Fruit fly (Drosophila melanogaster) whole organism, prepupa: ENCODE results near the gene LSm-4.

Source experiments
- Blimp-1 ChIP-seq: fragments of 200-800 bp; sonication (Bioruptor generic); optimal IDR thresholded peaks from 3 replicates; lab custom pipeline; 2017; ENCODE audit warnings: missing biosample characterization, missing genetic modification characterization, mild to moderate bottlenecking, moderate library complexity, missing genetic modification reagents
- CG10631 ChIP-seq: fragments of 200-800 bp; sonication (Bioruptor generic); optimal IDR thresholded peaks from 2 replicates; lab custom pipeline; 2016; ENCODE audit warnings: missing biosample characterization, missing genetic modification characterization
- CG10669 ChIP-seq: fragments of 200-800 bp; sonication (Bioruptor generic); optimal IDR thresholded peaks from 3 replicates; lab custom pipeline; 2018; ENCODE audit warnings: missing biosample characterization, mild to moderate bottlenecking, missing genetic modification characterization, moderate library complexity
- CG11294 ChIP-seq: fragments of 200-800 bp; sonication (Bioruptor generic); IDR thresholded peaks from 2 replicates; pipeline ENCODE4 v1.3.6; 2022; ENCODE audit warnings: missing biosample characterization, missing genetic modification characterization
- CG11762 ChIP-seq: fragments of 200-800 bp; sonication (Bioruptor generic); optimal IDR thresholded peaks from 3 replicates; lab custom pipeline; 2016; ENCODE audit warnings: missing biosample characterization, missing genetic modification characterization; ENCODE audit not compliant: insufficient read depth
- CG11902 ChIP-seq: fragments of 200-800 bp; sonication (Bioruptor generic); optimal IDR thresholded peaks from 3 replicates; lab custom pipeline; 2016; ENCODE audit warnings: missing biosample characterization, missing genetic modification characterization
- CG15336 ChIP-seq: fragments of 200-800 bp; sonication (Bioruptor generic); IDR thresholded peaks from 2 replicates; pipeline ENCODE4 v1.3.6; 2022; ENCODE audit warnings: missing biosample characterization, missing genetic modification characterization
- CG1621 ChIP-seq: fragments of 200-800 bp; sonication (Bioruptor generic); optimal IDR thresholded peaks from 3 replicates; lab custom pipeline; 2018; ENCODE audit warnings: missing biosample characterization, mild to moderate bottlenecking, missing genetic modification characterization
- CG16779 ChIP-seq: fragments of 200-800 bp; sonication (Bioruptor generic); optimal IDR thresholded peaks from 3 replicates; lab custom pipeline; 2017; ENCODE audit warnings: missing biosample characterization, mild to moderate bottlenecking, missing genetic modification characterization
- CG3032 ChIP-seq: fragments of 200-800 bp; optimal IDR thresholded peaks from 2 replicates; lab custom pipeline; 2019; ENCODE audit warnings: missing biosample characterization, mild to moderate bottlenecking, missing genetic modification characterization, moderate library complexity
- CG31627 ChIP-seq: fragments of 200-800 bp; sonication (Bioruptor generic); optimal IDR thresholded peaks from 3 replicates; lab custom pipeline; 2016; ENCODE audit warnings: missing biosample characterization, missing genetic modification characterization
- CG32006 ChIP-seq: fragments of 200-800 bp; sonication (Bioruptor generic); optimal IDR thresholded peaks from 3 replicates; lab custom pipeline; 2017; ENCODE audit warnings: missing biosample characterization, mild to moderate bottlenecking, missing genetic modification characterization
- CG34406 ChIP-seq: fragments of 200-800 bp; sonication (Bioruptor generic); optimal IDR thresholded peaks from 3 replicates; lab custom pipeline; 2016; ENCODE audit warnings: missing biosample characterization, missing genetic modification characterization
- CG6163 ChIP-seq: fragments of 200-800 bp; sonication (Bioruptor generic); IDR thresholded peaks from 3 replicates; pipeline ENCODE4 v1.3.6; 2022; ENCODE audit warnings: missing biosample characterization, missing genetic modification characterization
- CG6276 ChIP-seq: fragments of 200-800 bp; sonication (Bioruptor generic); optimal IDR thresholded peaks from 2 replicates; lab custom pipeline; 2017; ENCODE audit warnings: missing biosample characterization, mild to moderate bottlenecking, missing genetic modification characterization
- CG6792 ChIP-seq: fragments of 200-800 bp; sonication (Bioruptor generic); optimal IDR thresholded peaks from 3 replicates; lab custom pipeline; 2016; ENCODE audit warnings: missing biosample characterization, missing genetic modification characterization
- CG6808 ChIP-seq: fragments of 200-800 bp; sonication (Bioruptor generic); optimal IDR thresholded peaks from 3 replicates; lab custom pipeline; 2017; ENCODE audit warnings: missing biosample characterization, missing genetic modification characterization, mild to moderate bottlenecking, moderate library complexity, missing genetic modification reagents
- CG6854 ChIP-seq: fragments of 200-800 bp; sonication (Bioruptor generic); optimal IDR thresholded peaks from 2 replicates; lab custom pipeline; 2017; ENCODE audit warnings: missing biosample characterization, mild to moderate bottlenecking, missing genetic modification characterization
- CG7368 ChIP-seq: fragments of 200-800 bp; sonication (Bioruptor generic); optimal IDR thresholded peaks from 3 replicates; lab custom pipeline; 2016; ENCODE audit warnings: missing biosample characterization, missing genetic modification characterization
- CG8119 ChIP-seq: fragments of 200-800 bp; sonication (Bioruptor generic); IDR thresholded peaks from 3 replicates; pipeline ENCODE4 v1.3.6; 2022; ENCODE audit warnings: missing biosample characterization, missing genetic modification characterization
- CG8319 ChIP-seq: fragments of 200-800 bp; sonication (Bioruptor generic); optimal IDR thresholded peaks from 3 replicates; lab custom pipeline; 2016; ENCODE audit warnings: missing biosample characterization, missing genetic modification characterization
- CG8632 ChIP-seq: fragments of 200-800 bp; sonication (Bioruptor generic); optimal IDR thresholded peaks from 3 replicates; lab custom pipeline; 2016; ENCODE audit warnings: missing biosample characterization, missing genetic modification characterization
- CG9139 ChIP-seq: fragments of 200-800 bp; sonication (Bioruptor generic); optimal IDR thresholded peaks from 3 replicates; lab custom pipeline; 2017; ENCODE audit warnings: missing biosample characterization, mild to moderate bottlenecking, missing genetic modification characterization
- Eip75B ChIP-seq: fragments of 200-800 bp; sonication (Bioruptor generic); optimal IDR thresholded peaks from 3 replicates; lab custom pipeline; 2016; ENCODE audit warnings: missing biosample characterization, missing genetic modification characterization
- Eip78C ChIP-seq: fragments of 200-800 bp; sonication (Bioruptor generic); peaks from one replicate; lab custom pipeline; 2016; ENCODE audit warnings: missing biosample characterization, missing genetic modification characterization
- Eip93F ChIP-seq: fragments of 200-800 bp; sonication (Bioruptor generic); optimal IDR thresholded peaks from 2 replicates; lab custom pipeline; 2016; ENCODE audit warnings: missing biosample characterization, mild to moderate bottlenecking, missing genetic modification characterization
- Ets21C ChIP-seq: fragments of 200-800 bp; sonication (Bioruptor generic); optimal IDR thresholded peaks from 3 replicates; lab custom pipeline; 2016; ENCODE audit warnings: missing biosample characterization, missing genetic modification characterization
- Ets96B ChIP-seq: fragments of 200-800 bp; optimal IDR thresholded peaks from 2 replicates; lab custom pipeline; 2019; ENCODE audit warnings: missing biosample characterization, mild to moderate bottlenecking, missing genetic modification characterization, moderate library complexity
- Gug ChIP-seq: fragments of 200-800 bp; sonication (Bioruptor generic); IDR thresholded peaks from 2 replicates; pipeline ENCODE4 v1.3.6; 2022; ENCODE audit warnings: missing biosample characterization, missing genetic modification characterization
- Hr38 ChIP-seq: sonication (Bioruptor generic); optimal IDR thresholded peaks from 2 replicates; lab custom pipeline; 2016; ENCODE audit warnings: missing biosample characterization, missing genetic modification characterization
- Hr39 ChIP-seq: fragments of 200-800 bp; sonication (Bioruptor generic); optimal IDR thresholded peaks from 2 replicates; lab custom pipeline; 2016; ENCODE audit warnings: missing biosample characterization, missing genetic modification characterization
- Hr4 ChIP-seq: fragments of 200-800 bp; sonication (Bioruptor generic); optimal IDR thresholded peaks from 3 replicates; lab custom pipeline; 2016; ENCODE audit warnings: missing biosample characterization, missing genetic modification characterization
- Met ChIP-seq: fragments of 200-800 bp; sonication (Bioruptor generic); optimal IDR thresholded peaks from 3 replicates; lab custom pipeline; 2016; ENCODE audit warnings: missing biosample characterization, missing genetic modification characterization
- Smox ChIP-seq: fragments of 200-800 bp; sonication (Bioruptor generic); optimal IDR thresholded peaks from 3 replicates; lab custom pipeline; 2016; ENCODE audit warnings: missing biosample characterization, missing genetic modification characterization
- Sox14 ChIP-seq: fragments of 200-800 bp; sonication (Bioruptor generic); optimal IDR thresholded peaks from 3 replicates; lab custom pipeline; 2016; ENCODE audit warnings: missing biosample characterization, missing genetic modification characterization
- Sox15 ChIP-seq: fragments of 200-800 bp; sonication (Bioruptor generic); optimal IDR thresholded peaks from 3 replicates; lab custom pipeline; 2016; ENCODE audit warnings: missing biosample characterization, missing genetic modification characterization
- achi ChIP-seq: fragments of 200-800 bp; sonication (Bioruptor generic); optimal IDR thresholded peaks from 3 replicates; lab custom pipeline; 2016; ENCODE audit warnings: missing biosample characterization, missing genetic modification characterization
- acj6 ChIP-seq: fragments of 200-800 bp; sonication (Bioruptor generic); optimal IDR thresholded peaks from 3 replicates; lab custom pipeline; 2016; ENCODE audit warnings: missing biosample characterization, missing genetic modification characterization
- dsx ChIP-seq: fragments of 200-800 bp; optimal IDR thresholded peaks from 3 replicates; lab custom pipeline; 2019; ENCODE audit warnings: missing biosample characterization, mild to moderate bottlenecking, missing genetic modification characterization, moderate library complexity; ENCODE audit not compliant: poor library complexity, severe bottlenecking
- eg ChIP-seq: fragments of 200-800 bp; sonication (Bioruptor generic); IDR thresholded peaks from 3 replicates; pipeline ENCODE4 v1.3.6; 2022; ENCODE audit warnings: missing biosample characterization, missing genetic modification characterization
- esn ChIP-seq: fragments of 200-800 bp; sonication (Bioruptor generic); optimal IDR thresholded peaks from 2 replicates; lab custom pipeline; 2016; ENCODE audit warnings: missing biosample characterization, mild to moderate bottlenecking, missing genetic modification characterization, moderate library complexity
- fd59A ChIP-seq: fragments of 200-800 bp; sonication (Bioruptor generic); optimal IDR thresholded peaks from 2 replicates; lab custom pipeline; 2017; ENCODE audit warnings: missing biosample characterization, mild to moderate bottlenecking, missing genetic modification characterization, missing genetic modification reagents
- fd85E ChIP-seq: fragments of 200-800 bp; sonication (Bioruptor generic); optimal IDR thresholded peaks from 3 replicates; lab custom pipeline; 2016; ENCODE audit warnings: missing biosample characterization, missing genetic modification characterization
- fkh ChIP-seq: fragments of 200-800 bp; sonication (Bioruptor generic); optimal IDR thresholded peaks from 3 replicates; lab custom pipeline; 2017; ENCODE audit warnings: missing biosample characterization, mild to moderate bottlenecking, missing genetic modification characterization, moderate library complexity
- lz ChIP-seq: fragments of 200-800 bp; sonication (Bioruptor generic); optimal IDR thresholded peaks from 3 replicates; lab custom pipeline; 2016; ENCODE audit warnings: missing biosample characterization, missing genetic modification characterization
- net ChIP-seq: fragments of 200-800 bp; sonication (Bioruptor generic); optimal IDR thresholded peaks from 3 replicates; lab custom pipeline; 2016; ENCODE audit warnings: missing biosample characterization, missing genetic modification characterization
- pdm3 ChIP-seq: fragments of 200-800 bp; sonication (Bioruptor generic); optimal IDR thresholded peaks from 3 replicates; lab custom pipeline; 2016; ENCODE audit warnings: missing biosample characterization, missing genetic modification characterization
- salr ChIP-seq, 2 experiments: fragments of 200-800 bp; sonication (Bioruptor generic); optimal IDR thresholded peaks; 3 replicates each; lab custom pipeline; 2016 to 2018; ENCODE audit warnings: missing biosample characterization in 2 of 2, missing genetic modification characterization in 2 of 2, mild to moderate bottlenecking in 1 of 2
- spab ChIP-seq: fragments of 200-800 bp; sonication (Bioruptor generic); optimal IDR thresholded peaks from 2 replicates; lab custom pipeline; 2017; ENCODE audit warnings: missing biosample characterization, mild to moderate bottlenecking, missing genetic modification characterization, missing genetic modification reagents
- svp ChIP-seq: fragments of 200-800 bp; sonication (Bioruptor generic); peaks from one replicate; lab custom pipeline; 2016; ENCODE audit warnings: missing biosample characterization, missing genetic modification characterization
- topi ChIP-seq: fragments of 200-800 bp; sonication (Bioruptor generic); optimal IDR thresholded peaks from 3 replicates; lab custom pipeline; 2016; ENCODE audit warnings: missing biosample characterization, missing genetic modification characterization
- vri ChIP-seq: fragments of 200-800 bp; sonication (Bioruptor generic); optimal IDR thresholded peaks from 3 replicates; lab custom pipeline; 2016; ENCODE audit warnings: missing biosample characterization, mild to moderate bottlenecking, missing genetic modification characterization

LSm-4 gene

DNA sequence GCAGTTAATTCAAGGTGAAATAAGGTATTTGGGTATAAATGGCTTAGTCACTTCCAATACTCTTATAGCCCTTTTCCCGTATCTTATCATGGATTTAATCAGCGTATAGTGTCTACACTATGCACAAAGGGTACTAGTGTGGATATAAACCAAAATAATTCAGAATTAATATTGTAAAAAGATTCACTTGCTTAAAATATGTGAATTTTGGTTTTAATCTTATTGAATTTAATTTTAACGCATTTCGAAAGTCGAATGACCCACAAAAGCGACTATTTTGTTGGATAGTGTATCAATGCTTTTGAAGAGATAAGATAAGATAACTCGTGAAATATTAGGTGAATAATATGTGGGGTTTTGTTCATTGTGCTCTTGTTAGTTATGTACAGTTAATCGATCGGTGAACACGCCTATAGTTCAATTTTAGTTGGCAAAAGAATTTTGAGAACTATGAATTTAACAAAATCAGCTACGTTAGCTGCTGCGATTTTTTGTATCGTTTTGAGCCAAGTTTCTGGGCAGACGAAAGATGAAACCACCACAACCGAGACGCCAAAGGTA is 23.0 kb downstream of the LSm-4 start, which contains the start of gene CG5096:
Gene CG5096, plus strand, starts transcription at position 374 of the 561 bp plus-strand sequence.
- TF ChIP-seq CG16779 (tag; lab: Kevin White, UChicago) (no peak), salr (GFP tag; optimal IDR thresholded peaks at IDR 0.05; lab: Kevin White, UChicago) (no peak), CG6163 (no peak), fkh (GFP tag; lab: Kevin White, UChicago) (peak; percentile 33), net (GFP tag; lab: Kevin White, UChicago) (no peak), Eip93F (GFP tag; lab: Kevin White, UChicago) (peak; percentile 81), fd85E (GFP tag; lab: Kevin White, UChicago) (no peak), CG11902 (GFP tag; lab: Kevin White, UChicago) (peak; percentile 14), svp (GFP tag; lab: Kevin White, UChicago) (no peak), CG8632 (GFP tag; lab: Kevin White, UChicago) (peak; percentile 69), CG1621 (tag; lab: Kevin White, UChicago) (no peak), CG8119 (no peak; the same call in 1 of the 3 replicates), fd59A (GFP tag; lab: Kevin White, UChicago) (no peak), CG31627 (GFP tag; lab: Kevin White, UChicago) (peak; percentile 59), CG6808 (GFP tag; lab: Kevin White, UChicago) (no peak), Hr39 (no peak), achi (GFP tag; lab: Kevin White, UChicago) (no peak), dsx (GFP tag; lab: Kevin White, UChicago) (peak; percentile 29), Met (GFP tag; lab: Kevin White, UChicago) (peak; percentile 80), Eip75B (GFP tag; lab: Kevin White, UChicago) (peak; percentile 72), vri (GFP tag; lab: Kevin White, UChicago) (no peak), Ets21C (peak; percentile 37), CG32006 (GFP tag; lab: Kevin White, UChicago) (no peak), CG6854 (GFP tag; lab: Kevin White, UChicago) (no peak), Hr4 (peak; percentile 54), CG8319 (GFP tag; lab: Kevin White, UChicago) (peak; percentile 36), Sox15 (GFP tag; lab: Kevin White, UChicago) (no peak), CG11762 (GFP tag; lab: Kevin White, UChicago) (peak; percentile 34), CG10669 (GFP tag; lab: Kevin White, UChicago) (peak; percentile 51), Hr38 (no peak), CG34406 (peak; percentile 73), Blimp-1 (GFP tag; lab: Kevin White, UChicago) (no peak), Sox14 (GFP tag; lab: Kevin White, UChicago) (peak; percentile 63), CG6792 (GFP tag; lab: Kevin White, UChicago) (peak; percentile 69), eg (GFP tag; lab: Robert Waterston, UW) (no peak), Eip78C (peak; percentile 92), spab (GFP tag; lab: Kevin White, UChicago) (no peak), CG11294 (no peak), CG6276 (GFP tag; lab: Kevin White, UChicago) (no peak), CG15336 (peak; percentile 67), CG10631 (GFP tag; lab: Kevin White, UChicago) (peak; percentile 43), Gug (GFP tag; lab: Robert Waterston, UW) (no peak; the same call in 1 of the 2 replicates), topi (GFP tag; lab: Kevin White, UChicago) (peak; percentile 76), Smox (GFP tag; lab: Kevin White, UChicago) (no peak), CG7368 (GFP tag; lab: Kevin White, UChicago) (peak; percentile 51), lz (GFP tag; lab: Kevin White, UChicago) (peak; percentile 66), CG3032 (tag; lab: Kevin White, UChicago) (peak; percentile 39), acj6 (GFP tag; lab: Kevin White, UChicago) (peak; percentile 60), CG9139 (GFP tag; lab: Kevin White, UChicago) (no peak), esn (GFP tag; lab: Kevin White, UChicago) (peak; percentile 81), Ets96B (tag; lab: Kevin White, UChicago) (peak; percentile 62), pdm3 (GFP tag; lab: Kevin White, UChicago) (no peak)
